Fruit fly (Drosophila melanogaster): ENCODE measurements around the gene CG11590.

Gene CG11590

DNA sequence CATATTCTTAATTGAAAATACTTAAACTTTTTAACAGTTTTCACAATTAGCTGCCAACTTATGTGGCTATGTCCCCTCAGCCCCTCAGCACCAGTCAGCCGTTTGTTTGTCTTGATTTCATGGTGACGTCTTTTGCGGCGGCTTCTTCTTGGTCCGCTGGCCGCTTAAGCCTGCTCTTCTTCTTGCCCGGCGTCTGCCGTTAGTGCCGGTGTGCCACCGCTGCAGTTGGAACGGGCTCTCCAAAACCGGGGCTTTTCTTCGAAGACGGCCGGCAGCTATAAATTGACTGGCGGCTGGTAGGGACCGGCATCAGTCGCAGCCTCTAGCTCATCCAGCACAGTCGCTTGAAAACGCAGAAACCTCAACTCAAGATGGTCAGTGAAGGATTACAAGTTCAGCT, 25.5 kb upstream of the CG11590 start, which contains the start of gene CG1368:
Gene CG1368, plus strand, starts transcription at position 301 of the 400 bp plus-strand sequence.
- TF ChIP-seq CG7101 (tag; optimal IDR thresholded peaks at IDR 0.05) (no peak), CG14711 (tag; optimal IDR thresholded peaks at IDR 0.05) (no peak), Hr96 (GFP tag; optimal IDR thresholded peaks at IDR 0.05) (no peak), Mnt (GFP tag; optimal IDR thresholded peaks at IDR 0.05) (no peak), toe (GFP tag; optimal IDR thresholded peaks at IDR 0.05) (no peak), cic (GFP tag; optimal IDR thresholded peaks at IDR 0.05) (no peak), bab1 (GFP tag; optimal IDR thresholded peaks at IDR 0.05) (no peak)

DNA sequence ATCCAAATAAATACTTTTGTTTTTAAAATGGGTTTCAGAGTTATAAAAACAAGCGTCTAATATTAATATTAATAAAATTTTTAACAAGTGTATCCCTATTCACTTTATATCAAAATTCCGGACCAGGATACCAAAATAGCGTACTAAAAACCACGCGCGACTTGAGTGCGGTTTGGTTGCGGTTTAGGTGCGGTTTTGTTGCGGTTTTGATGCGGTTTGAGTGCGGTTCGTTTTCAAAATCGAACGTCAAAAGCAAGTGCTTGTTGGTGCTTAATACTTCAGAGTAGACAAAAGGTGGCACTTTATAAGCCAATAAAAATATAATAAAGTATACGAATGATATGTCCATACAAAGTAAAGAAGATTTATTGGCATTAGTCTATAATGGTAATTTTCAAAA, 24.3 kb upstream of the CG11590 start:
- TF ChIP-seq kay (GFP tag; ENCODE audit: borderline replicate concordance) (no peak), CG7045 (GFP tag; optimal IDR thresholded peaks at IDR 0.05) (no peak), CG12768 (GFP tag; optimal IDR thresholded peaks at IDR 0.05) (no peak), ovo (GFP tag; optimal IDR thresholded peaks at IDR 0.05) (no peak), CG33017 (tag; optimal IDR thresholded peaks at IDR 0.05) (no peak), Hr96 (GFP tag; optimal IDR thresholded peaks at IDR 0.05) (no peak), CG14711 (tag; optimal IDR thresholded peaks at IDR 0.05) (no peak), CG11617 (GFP tag; optimal IDR thresholded peaks at IDR 0.05) (no peak), cic (GFP tag; optimal IDR thresholded peaks at IDR 0.05) (no peak), CG5204 (GFP tag; optimal IDR thresholded peaks at IDR 0.05) (no peak), pad (GFP tag; optimal IDR thresholded peaks at IDR 0.05) (no peak), tj (GFP tag; optimal IDR thresholded peaks at IDR 0.05) (no peak), CG1620 (GFP tag; optimal IDR thresholded peaks at IDR 0.05) (no peak), Mnt (GFP tag; optimal IDR thresholded peaks at IDR 0.05) (no peak), cnc (optimal IDR thresholded peaks at IDR 0.05) (no peak), Crg-1 (GFP tag; optimal IDR thresholded peaks at IDR 0.05) (no peak), CG7101 (tag; optimal IDR thresholded peaks at IDR 0.05) (no peak), Clk (GFP tag; optimal IDR thresholded peaks at IDR 0.05) (no peak), bab1 (GFP tag; optimal IDR thresholded peaks at IDR 0.05) (no peak)

- TF ChIP-seq CG7101 (tag; optimal IDR thresholded peaks at IDR 0.05) (no peak), CG14711 (tag; optimal IDR thresholded peaks at IDR 0.05) (no peak), CG7045 (GFP tag; optimal IDR thresholded peaks at IDR 0.05) (no peak), Mnt (GFP tag; optimal IDR thresholded peaks at IDR 0.05) (no peak), cnc (optimal IDR thresholded peaks at IDR 0.05) (no peak), bab1 (GFP tag; optimal IDR thresholded peaks at IDR 0.05) (no peak), pad (GFP tag; optimal IDR thresholded peaks at IDR 0.05) (no peak), ovo (GFP tag; optimal IDR thresholded peaks at IDR 0.05) (no peak), cic (GFP tag; optimal IDR thresholded peaks at IDR 0.05) (no peak), CG12768 (GFP tag; optimal IDR thresholded peaks at IDR 0.05) (no peak), CG11617 (GFP tag; optimal IDR thresholded peaks at IDR 0.05) (no peak), kay (GFP tag; ENCODE audit: borderline replicate concordance) (no peak)
Measured at dm6 chrX:14176623-14177022, 23.4 kb upstream of the CG11590 start, which contains the start of gene CG11581. TSS of gene CG11581 (plus strand) at chrX:14176923.

DNA sequence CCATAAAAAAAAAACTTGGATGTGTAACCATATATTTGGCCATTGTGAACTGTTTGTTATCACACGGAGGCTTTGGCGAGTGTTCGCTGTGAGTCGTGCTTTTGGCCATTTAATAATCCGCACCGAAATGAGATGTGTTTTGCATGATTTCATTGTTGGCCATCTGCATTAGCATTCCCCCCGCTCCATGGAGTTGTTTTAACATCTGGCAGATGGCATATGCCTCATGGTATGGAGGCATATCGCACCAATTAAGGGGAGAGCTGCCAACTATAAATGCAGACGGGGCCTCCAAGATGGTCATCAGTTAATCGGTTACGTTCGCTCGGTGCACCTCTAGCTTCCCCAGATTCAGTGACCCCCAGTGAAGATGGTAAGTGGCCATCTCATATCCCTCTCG, 19.2 kb upstream of the CG11590 start, which contains the start of gene CG11584:
Gene CG11584, plus strand, starts transcription at position 301 of the 400 bp plus-strand sequence.
- TF ChIP-seq Clk (GFP tag; optimal IDR thresholded peaks at IDR 0.05) (no peak), kay (GFP tag; ENCODE audit: borderline replicate concordance) (no peak), CG14711 (tag; optimal IDR thresholded peaks at IDR 0.05) (no peak), CG11617 (GFP tag; optimal IDR thresholded peaks at IDR 0.05) (no peak), Mnt (GFP tag; optimal IDR thresholded peaks at IDR 0.05) (no peak), Crg-1 (GFP tag; optimal IDR thresholded peaks at IDR 0.05) (no peak), Hr96 (GFP tag; optimal IDR thresholded peaks at IDR 0.05) (no peak), cic (GFP tag; optimal IDR thresholded peaks at IDR 0.05) (no peak), CG7045 (GFP tag; optimal IDR thresholded peaks at IDR 0.05) (no peak), CG7101 (tag; optimal IDR thresholded peaks at IDR 0.05) (no peak), toe (GFP tag; optimal IDR thresholded peaks at IDR 0.05) (no peak), CG1620 (GFP tag; optimal IDR thresholded peaks at IDR 0.05) (no peak), pad (GFP tag; optimal IDR thresholded peaks at IDR 0.05) (no peak), CG12768 (GFP tag; optimal IDR thresholded peaks at IDR 0.05) (no peak)

DNA sequence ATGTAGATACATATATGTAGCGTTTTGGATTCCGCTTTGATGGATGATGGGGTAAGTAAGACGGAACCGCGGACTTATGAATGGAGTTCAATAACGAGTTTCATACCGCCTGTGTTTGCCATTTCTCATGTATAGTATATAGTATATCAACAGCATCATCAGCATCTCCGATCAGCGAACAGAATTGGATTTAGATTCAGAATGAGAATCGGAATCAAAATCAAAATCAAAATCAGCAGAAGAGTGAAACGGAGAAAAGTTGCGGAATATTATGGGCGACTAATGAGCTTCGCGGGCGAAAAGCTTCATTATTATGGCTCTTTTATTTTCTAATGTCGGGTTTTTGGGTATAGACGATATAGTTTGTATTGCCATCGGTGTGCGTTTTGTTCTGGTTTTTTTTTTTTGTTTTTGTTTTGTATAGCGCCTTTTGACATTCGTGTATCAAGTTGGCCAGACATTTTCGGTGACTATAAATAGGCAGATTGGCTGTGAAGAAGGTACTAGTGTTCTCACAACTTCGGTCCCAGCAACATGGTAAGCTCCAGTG, 15.8 kb upstream of the CG11590 start, which contains the start of gene CG32603:
Gene CG32603, plus strand, starts transcription at position 500 of the 550 bp plus-strand sequence.
- TF ChIP-seq kay (GFP tag; ENCODE audit: borderline replicate concordance) = no peak
- TF ChIP-seq CG1620 (GFP tag; optimal IDR thresholded peaks at IDR 0.05) = no peak
- TF ChIP-seq Clk (GFP tag; optimal IDR thresholded peaks at IDR 0.05) = no peak
- no peak for TF ChIP-seq Mnt (GFP tag; optimal IDR thresholded peaks at IDR 0.05)
- no peak for TF ChIP-seq CG12768 (GFP tag; optimal IDR thresholded peaks at IDR 0.05)
- TF ChIP-seq Crg-1 (GFP tag; optimal IDR thresholded peaks at IDR 0.05) = no peak
- no peak for TF ChIP-seq CG7101 (tag; optimal IDR thresholded peaks at IDR 0.05)
- TF ChIP-seq tj (GFP tag; optimal IDR thresholded peaks at IDR 0.05) = no peak
- no peak for TF ChIP-seq CG33017 (tag; optimal IDR thresholded peaks at IDR 0.05)
- TF ChIP-seq CG7045 (GFP tag; optimal IDR thresholded peaks at IDR 0.05) = no peak
- no peak for TF ChIP-seq CG14711 (tag; optimal IDR thresholded peaks at IDR 0.05)
- TF ChIP-seq cic (GFP tag; optimal IDR thresholded peaks at IDR 0.05) = no peak
- TF ChIP-seq cnc (optimal IDR thresholded peaks at IDR 0.05) = no peak
- no peak for TF ChIP-seq Hr96 (GFP tag; optimal IDR thresholded peaks at IDR 0.05)
- TF ChIP-seq pad (GFP tag; optimal IDR thresholded peaks at IDR 0.05) = no peak
- TF ChIP-seq ovo (GFP tag; optimal IDR thresholded peaks at IDR 0.05) = no peak

DNA sequence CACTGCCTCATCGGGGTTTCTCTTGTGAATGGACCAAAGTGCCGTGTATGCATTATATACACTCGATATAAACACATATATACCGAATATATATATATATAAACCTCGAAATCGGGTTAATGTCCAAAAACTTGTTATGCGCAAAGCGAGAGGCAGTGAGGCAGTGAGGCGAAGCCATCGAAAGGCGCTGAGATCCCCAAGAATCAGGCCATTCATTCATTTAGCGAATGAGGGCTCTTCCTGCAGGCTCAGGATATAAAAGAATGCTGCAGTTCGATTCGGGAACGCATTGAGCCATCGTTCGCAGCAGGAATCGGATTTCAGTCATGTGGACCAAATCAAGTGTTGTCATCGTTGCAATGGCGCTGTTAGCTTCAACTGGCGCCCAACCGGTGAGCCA, 13.0 kb upstream of the CG11590 start, which contains the start of gene CG12481:
Gene CG12481, plus strand, starts transcription at position 301 of the 400 bp plus-strand sequence.
- TF ChIP-seq cic (GFP tag; optimal IDR thresholded peaks at IDR 0.05) = no peak
- TF ChIP-seq Crg-1 (GFP tag; optimal IDR thresholded peaks at IDR 0.05) = no peak
- no peak for TF ChIP-seq Hr96 (GFP tag; optimal IDR thresholded peaks at IDR 0.05)
- no peak for TF ChIP-seq ovo (GFP tag; optimal IDR thresholded peaks at IDR 0.05)
- TF ChIP-seq CG7045 (GFP tag; optimal IDR thresholded peaks at IDR 0.05) = no peak

Data from whole organism, adult.